Worm (Caenorhabditis elegans): ENCODE data around the gene nas-31.

DNA sequence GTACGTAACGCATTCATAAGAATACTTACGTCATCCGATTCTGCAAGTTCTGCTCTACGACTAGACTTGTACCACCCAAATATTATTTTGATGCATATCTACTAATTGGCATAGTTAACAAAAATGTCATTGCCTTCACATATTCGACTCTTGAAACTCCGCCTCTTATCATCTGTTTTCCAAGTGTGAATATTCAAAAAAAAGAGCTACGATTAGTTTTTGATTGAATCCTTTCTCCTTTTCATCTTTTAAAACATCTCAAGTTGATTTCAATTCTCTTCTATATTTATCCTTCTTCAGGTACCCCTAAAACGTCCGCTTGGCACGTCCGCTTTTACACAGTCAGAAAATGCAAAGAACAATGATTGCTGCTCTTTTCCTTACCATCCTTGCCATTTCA is 26.3 kb upstream of the nas-31 start, which contains the start of gene F17C11.2:
- TF ChIP-seq ceh-27 (GFP tag; optimal IDR thresholded peaks at IDR 0.05) (no peak), Y56A3A.18 (GFP tag; IDR thresholded peaks at IDR 0.05) (no peak), ceh-58 (GFP tag; IDR thresholded peaks at IDR 0.05) (no peak), snpc-4 (GFP tag; optimal IDR thresholded peaks at IDR 0.05) (no peak), snpc-4 (tag; optimal IDR thresholded peaks at IDR 0.05) (no peak), B0336.3 (GFP tag; IDR thresholded peaks at IDR 0.05) (no peak), aptf-2 (GFP tag; conservative IDR thresholded peaks at IDR 0.05) (no peak), hlh-26 (GFP tag; conservative IDR thresholded peaks at IDR 0.05) (no peak), ama-1 (optimal IDR thresholded peaks at IDR 0.05) (no peak), ama-1 (GFP tag; optimal IDR thresholded peaks at IDR 0.05) (no peak), unc-130 (GFP tag; optimal IDR thresholded peaks at IDR 0.05) (no peak), ZK185.1 (tag; optimal IDR thresholded peaks at IDR 0.05; ENCODE audit: poor library complexity, severe bottlenecking) (no peak), dpl-1 (GFP tag; optimal IDR thresholded peaks at IDR 0.05) (no peak), F55B11.4 (tag; optimal IDR thresholded peaks at IDR 0.05; ENCODE audit: borderline replicate concordance, insufficient read depth) (no peak), F23B12.7 (tag; optimal IDR thresholded peaks at IDR 0.05; ENCODE audit: insufficient read depth) (no peak)

All from whole organism, young adult.